Worm (Caenorhabditis elegans) whole organism, young adult: ENCODE data around the gene K10H10.6.

ENCODE experiments used
- B0261.1 ChIP-seq: sonication (generic microtip); optimal IDR thresholded peaks from 2 replicates; lab custom pipeline; 2016; ENCODE audit warnings: mild to moderate bottlenecking, missing genetic modification characterization, moderate library complexity, missing compliant biosample characterization
- B0336.3 ChIP-seq: fragments of 200-800 bp; sonication (Bioruptor generic); IDR thresholded peaks from 2 replicates; pipeline ENCODE4 v1.3.6; 2022; ENCODE audit warnings: missing genetic modification characterization, missing compliant biosample characterization
- C06A6.2 ChIP-seq: fragments of 200-800 bp; sonication (Bioruptor generic); conservative IDR thresholded peaks from 2 replicates; pipeline ENCODE4 v1.3.6; 2022; ENCODE audit warnings: missing genetic modification characterization, missing compliant biosample characterization
- F10E7.11 ChIP-seq: sonication (generic microtip); optimal IDR thresholded peaks from 2 replicates; lab custom pipeline; 2017; ENCODE audit warnings: mild to moderate bottlenecking, missing genetic modification characterization, moderate library complexity, missing compliant biosample characterization
- F23B12.7 ChIP-seq: sonication (generic microtip); optimal IDR thresholded peaks from 2 replicates; lab custom pipeline; 2017; ENCODE audit warnings: missing genetic modification characterization, mild to moderate bottlenecking, missing compliant biosample characterization, antibody characterized with exemption, moderate library complexity; ENCODE audit not compliant: insufficient read depth
- F37B4.10 ChIP-seq: fragments of 200-800 bp; sonication (Bioruptor generic); IDR thresholded peaks from 2 replicates; pipeline ENCODE4 v1.3.6; 2022; ENCODE audit warnings: missing genetic modification characterization, missing compliant biosample characterization
- F55B11.4 ChIP-seq: sonication (generic microtip); optimal IDR thresholded peaks from 2 replicates; lab custom pipeline; 2016; ENCODE audit warnings: missing compliant biosample characterization, missing genetic modification characterization, borderline replicate concordance; ENCODE audit not compliant: insufficient read depth
- K12H6.12 ChIP-seq: fragments of 200-800 bp; sonication (Bioruptor generic); optimal IDR thresholded peaks from 2 replicates; lab custom pipeline; 2018; ENCODE audit warnings: mild to moderate bottlenecking, missing genetic modification characterization, missing compliant biosample characterization
- T26A5.8 ChIP-seq: sonication (generic microtip); optimal IDR thresholded peaks from 2 replicates; lab custom pipeline; 2016; ENCODE audit warnings: missing genetic modification characterization, missing compliant biosample characterization
- Y53G8AR.9 ChIP-seq: fragments of 200-800 bp; sonication (Bioruptor generic); conservative IDR thresholded peaks from 2 replicates; pipeline ENCODE4 v1.3.6; 2022; ENCODE audit warnings: missing genetic modification reagents, missing genetic modification characterization, missing compliant biosample characterization
- Y56A3A.18 ChIP-seq: fragments of 200-800 bp; sonication (Bioruptor generic); IDR thresholded peaks from 2 replicates; pipeline ENCODE4 v1.3.6; 2022; ENCODE audit warnings: missing genetic modification reagents, missing genetic modification characterization, missing compliant biosample characterization
- Y67H2A.10 ChIP-seq: fragments of 200-800 bp; sonication (Bioruptor generic); conservative IDR thresholded peaks from 2 replicates; pipeline ENCODE4 v1.3.6; 2022; ENCODE audit warnings: missing genetic modification reagents, missing genetic modification characterization, missing compliant biosample characterization
- Y79H2A.3 ChIP-seq: fragments of 200-800 bp; sonication (Bioruptor generic); conservative IDR thresholded peaks from 2 replicates; pipeline ENCODE4 v1.3.6; 2022; ENCODE audit warnings: missing genetic modification reagents, missing genetic modification characterization, missing compliant biosample characterization
- athp-1 ChIP-seq: sonication (generic microtip); optimal IDR thresholded peaks from 2 replicates; lab custom pipeline; 2017; ENCODE audit warnings: mild to moderate bottlenecking, missing genetic modification characterization, missing compliant biosample characterization
- attf-3 ChIP-seq: fragments of 200-800 bp; sonication (Bioruptor generic); conservative IDR thresholded peaks from 2 replicates; pipeline ENCODE4 v1.3.6; 2022; ENCODE audit warnings: missing genetic modification reagents, missing genetic modification characterization, missing compliant biosample characterization
- bed-1 ChIP-seq: fragments of 200-800 bp; sonication (Bioruptor generic); IDR thresholded peaks from 2 replicates; pipeline ENCODE4 v1.3.6; 2022; ENCODE audit warnings: missing genetic modification reagents, missing genetic modification characterization, missing compliant biosample characterization
- ccch-3 ChIP-seq: fragments of 200-800 bp; sonication (Bioruptor generic); optimal IDR thresholded peaks from 2 replicates; lab custom pipeline; 2018; ENCODE audit warnings: mild to moderate bottlenecking, missing genetic modification characterization, missing compliant biosample characterization
- cebp-2 ChIP-seq: fragments of 200-800 bp; sonication (Bioruptor generic); IDR thresholded peaks from 2 replicates; pipeline ENCODE4 v1.3.6; 2022; ENCODE audit warnings: missing genetic modification characterization, missing compliant biosample characterization
- ceh-27 ChIP-seq: fragments of 200-800 bp; sonication (Bioruptor generic); optimal IDR thresholded peaks from 2 replicates; lab custom pipeline; 2018; ENCODE audit warnings: mild to moderate bottlenecking, missing genetic modification characterization, moderate library complexity, missing compliant biosample characterization
- ceh-40 ChIP-seq: fragments of 200-800 bp; sonication (Bioruptor generic); IDR thresholded peaks from 2 replicates; pipeline ENCODE4 v1.3.6; 2022; ENCODE audit warnings: missing genetic modification characterization, missing compliant biosample characterization
- ceh-58 ChIP-seq: fragments of 200-800 bp; sonication (Bioruptor generic); IDR thresholded peaks from 2 replicates; pipeline ENCODE4 v1.3.6; 2022; ENCODE audit warnings: missing genetic modification characterization, missing compliant biosample characterization
- ceh-91 ChIP-seq: fragments of 200-800 bp; sonication (Bioruptor generic); IDR thresholded peaks from 2 replicates; pipeline ENCODE4 v1.3.6; 2022; ENCODE audit warnings: missing genetic modification reagents, missing genetic modification characterization, missing compliant biosample characterization
- dpl-1 ChIP-seq: fragments of 150-350 bp; optimal IDR thresholded peaks from 2 replicates; lab custom pipeline; 2014; ENCODE audit warnings: missing biosample characterization, missing genetic modification reagents, missing genetic modification characterization
- egrh-3 ChIP-seq: fragments of 200-800 bp; sonication (Bioruptor generic); IDR thresholded peaks from 2 replicates; pipeline ENCODE4 v1.3.6; 2022; ENCODE audit warnings: missing genetic modification reagents, missing genetic modification characterization, missing compliant biosample characterization
- hlh-26 ChIP-seq: fragments of 200-800 bp; sonication (Bioruptor generic); conservative IDR thresholded peaks from 2 replicates; pipeline ENCODE4 v1.3.6; 2022; ENCODE audit warnings: missing genetic modification reagents, missing genetic modification characterization, missing compliant biosample characterization
- hrde-1 ChIP-seq: sonication (generic microtip); optimal IDR thresholded peaks from 2 replicates; lab custom pipeline; 2016; ENCODE audit warnings: missing genetic modification characterization, mild to moderate bottlenecking, missing compliant biosample characterization, moderate library complexity, missing genotype, missing genetic modification reagents, borderline replicate concordance
- hsf-1 ChIP-seq: fragments of 200-800 bp; sonication (Bioruptor generic); IDR thresholded peaks from 2 replicates; pipeline ENCODE4 v1.3.6; 2022; ENCODE audit warnings: missing genetic modification reagents, missing genetic modification characterization, missing compliant biosample characterization
- lin-26 ChIP-seq: fragments of 200-800 bp; sonication (Bioruptor generic); IDR thresholded peaks from 2 replicates; pipeline ENCODE4 v1.3.6; 2022; ENCODE audit warnings: missing genetic modification reagents, missing genetic modification characterization, missing compliant biosample characterization
- lin-35 ChIP-seq, 3 experiments: fragments of 150-350 bp in 2 of 3; sonication (generic microtip) in 1 of 3; optimal IDR thresholded peaks; 2 replicates each; lab custom pipeline; 2014 to 2018; ENCODE audit warnings: missing biosample characterization in 3 of 3, missing genetic modification characterization in 3 of 3, missing genetic modification reagents in 3 of 3
- lin-54 ChIP-seq: fragments of 200-800 bp; sonication (Bioruptor generic); optimal IDR thresholded peaks from 2 replicates; lab custom pipeline; 2018; ENCODE audit warnings: mild to moderate bottlenecking, missing genetic modification characterization, missing compliant biosample characterization
- lsl-1 ChIP-seq: fragments of 200-800 bp; sonication (Bioruptor generic); optimal IDR thresholded peaks from 2 replicates; lab custom pipeline; 2018; ENCODE audit warnings: mild to moderate bottlenecking, missing genetic modification characterization, moderate library complexity, missing compliant biosample characterization
- mel-28 ChIP-seq: sonication (generic microtip); optimal IDR thresholded peaks from 2 replicates; lab custom pipeline; 2016; ENCODE audit warnings: borderline replicate concordance, mild to moderate bottlenecking, missing genetic modification characterization, missing compliant biosample characterization
- nfya-2 ChIP-seq: fragments of 200-800 bp; sonication (Bioruptor generic); IDR thresholded peaks from 2 replicates; pipeline ENCODE4 v1.3.6; 2022; ENCODE audit warnings: missing genetic modification reagents, missing genetic modification characterization, missing compliant biosample characterization
- nhr-90 ChIP-seq: sonication (generic microtip); optimal IDR thresholded peaks from 2 replicates; lab custom pipeline; 2016; ENCODE audit warnings: missing genotype, mild to moderate bottlenecking, missing genetic modification characterization, missing compliant biosample characterization
- rcor-1 ChIP-seq: fragments of 200-800 bp; sonication (Bioruptor generic); IDR thresholded peaks from 2 replicates; pipeline ENCODE4 v1.3.6; 2022; ENCODE audit warnings: missing genetic modification reagents, missing genetic modification characterization, missing compliant biosample characterization
- snpc-1.1 ChIP-seq: sonication (generic microtip); optimal IDR thresholded peaks from 2 replicates; lab custom pipeline; 2017; ENCODE audit warnings: missing genetic modification characterization, mild to moderate bottlenecking, missing compliant biosample characterization, antibody characterized with exemption, moderate library complexity, missing genotype, missing genetic modification reagents; ENCODE audit not compliant: insufficient read depth
- snpc-1.3 ChIP-seq: sonication (generic microtip); optimal IDR thresholded peaks from 2 replicates; lab custom pipeline; 2017; ENCODE audit warnings: missing genetic modification characterization, mild to moderate bottlenecking, missing compliant biosample characterization, antibody characterized with exemption, moderate library complexity, missing genotype, missing genetic modification reagents; ENCODE audit not compliant: insufficient read depth
- snpc-3.4 ChIP-seq: sonication (generic microtip); optimal IDR thresholded peaks from 2 replicates; lab custom pipeline; 2017; ENCODE audit warnings: missing genetic modification characterization, mild to moderate bottlenecking, missing compliant biosample characterization, antibody characterized with exemption, moderate library complexity, missing genotype, missing genetic modification reagents
- tbp1 ChIP-seq: fragments of 200-800 bp; sonication (Bioruptor generic); optimal IDR thresholded peaks from 2 replicates; lab custom pipeline; 2018; ENCODE audit warnings: mild to moderate bottlenecking, missing genetic modification characterization, missing compliant biosample characterization
- zfh-2 ChIP-seq: fragments of 200-800 bp; sonication (Bioruptor generic); conservative IDR thresholded peaks from 2 replicates; pipeline ENCODE4 v1.3.6; 2022; ENCODE audit warnings: missing genetic modification reagents, missing genetic modification characterization, missing compliant biosample characterization
- ztf-22 ChIP-seq: fragments of 200-800 bp; sonication (Bioruptor generic); optimal IDR thresholded peaks from 2 replicates; lab custom pipeline; 2018; ENCODE audit warnings: mild to moderate bottlenecking, missing genetic modification characterization, moderate library complexity, missing compliant biosample characterization
- ztf-3 ChIP-seq: fragments of 200-800 bp; sonication (Bioruptor generic); optimal IDR thresholded peaks from 2 replicates; lab custom pipeline; 2018; ENCODE audit warnings: mild to moderate bottlenecking, missing genetic modification characterization, missing compliant biosample characterization

K10H10.6 gene

ce11 chrII:14494464-14494863, 8.6 kb upstream of the K10H10.6 start:
- TF ChIP-seq hlh-26 (GFP tag; lab: Robert Waterston, UW) (no peak), dpl-1 (GFP tag; lab: Kevin White, UChicago) (no peak), lin-35 (GFP tag; optimal IDR thresholded peaks at IDR 0.05; lab: Kevin White, UChicago) (no peak), ccch-3 (GFP tag; lab: Kevin White, UChicago) (no peak), B0261.1 (no peak), Y79H2A.3 (GFP tag; lab: Robert Waterston, UW) (no peak), zfh-2 (GFP tag; lab: Robert Waterston, UW) (no peak), lin-54 (GFP tag; lab: Kevin White, UChicago) (no peak), athp-1 (no peak), snpc-1.1 (no peak), bed-1 (GFP tag; lab: Robert Waterston, UW) (no peak), ceh-27 (GFP tag; lab: Kevin White, UChicago) (no peak), egrh-3 (GFP tag; lab: Robert Waterston, UW) (no peak), hrde-1 (tag; lab: Kevin White, UChicago) (no peak)

- 0 out of 2 replicates have a peak, but pooled peaks have one; percentile 34 for TF ChIP-seq lin-26 (GFP tag; lab: Robert Waterston, UW)
- no peak for TF ChIP-seq Y67H2A.10 (GFP tag; lab: Robert Waterston, UW)
- TF ChIP-seq, all 124 proteins: peak for 1
These were observed 7.8 kb upstream of the K10H10.6 start for ce11 chrII:14495341-14495740.

ce11 chrII:14496809-14497208, 6.3 kb upstream of the K10H10.6 start:
- TF ChIP-seq C06A6.2 (GFP tag; lab: Robert Waterston, UW): peak; percentile 66
- TF ChIP-seq ceh-58 (GFP tag; lab: Robert Waterston, UW): 0 out of 2 replicates have a peak, but pooled peaks have one; percentile 75
- TF ChIP-seq Y53G8AR.9 (GFP tag; lab: Robert Waterston, UW): peak; percentile 84
- TF ChIP-seq ceh-27 (GFP tag; lab: Kevin White, UChicago): peak; percentile 90
- peak; percentile 97 for TF ChIP-seq nhr-90 (tag; lab: Kevin White, UChicago)
- peak; percentile 96 for TF ChIP-seq Y56A3A.18 (GFP tag; lab: Robert Waterston, UW)
- TF ChIP-seq B0336.3 (GFP tag; lab: Robert Waterston, UW): peak; percentile 87
- 0 out of 2 replicates have a peak, but pooled peaks have one; percentile 52 for TF ChIP-seq cebp-2 (GFP tag; lab: Robert Waterston, UW)
- TF ChIP-seq ztf-3: peak; percentile 8
- TF ChIP-seq ceh-91 (GFP tag; lab: Robert Waterston, UW): peak; percentile 23; the same call in 1 of the 2 replicates
- peak; percentile 74 for TF ChIP-seq ztf-22 (GFP tag; lab: Kevin White, UChicago)
- peak; percentile 71; the same call in 1 of the 2 replicates for TF ChIP-seq hsf-1
- no peak for TF ChIP-seq nfya-2 (GFP tag; lab: Robert Waterston, UW)
- peak; percentile 87 for TF ChIP-seq rcor-1 (GFP tag; lab: Robert Waterston, UW)
- TF ChIP-seq F55B11.4: peak; percentile 48
- peak; percentile 67 for TF ChIP-seq lsl-1 (GFP tag; lab: Kevin White, UChicago)
- peak; percentile 70 for TF ChIP-seq F10E7.11 (tag; lab: Kevin White, UChicago)
- no peak for TF ChIP-seq F37B4.10 (GFP tag; lab: Robert Waterston, UW)
- TF ChIP-seq lin-35 (GFP tag; optimal IDR thresholded peaks at IDR 0.05; lab: Kevin White, UChicago): peak in 1 of 3 experiments; percentile 79
- TF ChIP-seq F23B12.7: peak; percentile 96
- peak; percentile 85 for TF ChIP-seq ceh-40 (GFP tag; lab: Robert Waterston, UW)
- TF ChIP-seq mel-28 (tag; lab: Kevin White, UChicago): peak; percentile 83
- TF ChIP-seq T26A5.8 (tag; lab: Kevin White, UChicago): peak; percentile 16
- no peak for TF ChIP-seq ccch-3 (GFP tag; lab: Kevin White, UChicago)
- TF ChIP-seq K12H6.12 (tag; lab: Kevin White, UChicago): peak; percentile 87
- peak; percentile 85 for TF ChIP-seq snpc-3.4 (tag; lab: Kevin White, UChicago)
- TF ChIP-seq zfh-2 (GFP tag; lab: Robert Waterston, UW): 0 out of 2 replicates have a peak, but pooled peaks have one; percentile 53
- TF ChIP-seq snpc-1.3 (tag; lab: Kevin White, UChicago): peak; percentile 92
- 0 out of 2 replicates have a peak, but pooled peaks have one; percentile 29 for TF ChIP-seq attf-3 (GFP tag; lab: Robert Waterston, UW)
- TF ChIP-seq tbp1: peak; percentile 99
